Fruit fly (Drosophila melanogaster): ENCODE data around the gene Nmd3.

Nmd3 gene

DNA sequence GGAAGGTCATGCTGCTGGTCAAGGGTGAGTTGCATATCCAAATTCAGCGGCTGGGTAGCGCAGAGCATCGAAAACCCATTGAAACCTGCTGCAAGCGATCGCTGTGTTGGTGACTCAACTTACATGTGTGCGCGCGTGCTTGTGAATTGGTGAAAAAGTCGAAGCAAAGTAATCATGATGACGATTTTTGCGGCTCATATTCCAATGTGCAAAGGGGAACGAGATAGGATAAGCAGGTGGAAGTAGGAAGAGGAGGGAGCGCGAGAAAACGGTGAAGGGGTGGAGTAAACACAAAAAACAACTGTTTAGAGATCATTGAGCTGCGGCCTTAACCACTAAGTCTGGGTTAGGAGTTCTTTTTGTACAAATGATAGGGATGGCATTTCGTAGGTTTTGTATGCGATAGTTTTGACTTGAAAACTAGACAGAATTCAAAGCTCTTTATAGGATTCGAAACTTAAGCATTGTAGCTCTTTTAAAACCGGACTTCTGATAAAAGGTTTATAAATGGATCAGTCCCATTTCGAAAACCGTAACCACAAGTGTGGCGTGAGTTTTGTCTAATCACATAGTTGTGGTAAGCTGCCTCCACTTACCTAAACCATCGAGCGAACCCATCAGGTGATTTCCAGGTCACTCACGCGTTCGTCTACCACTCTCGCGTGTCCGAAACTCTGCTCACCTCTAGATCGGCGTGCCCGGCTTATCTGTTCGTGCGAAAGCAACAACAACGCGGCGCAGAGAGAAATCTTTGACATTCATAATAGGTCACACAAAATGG is 38.6 kb downstream of the Nmd3 start (continued):
- TF ChIP-seq CG7271 (tag; optimal IDR thresholded peaks at IDR 0.05): no peak
- TF ChIP-seq sd (tag; optimal IDR thresholded peaks at IDR 0.05): no peak
- TF ChIP-seq scrt (GFP tag; optimal IDR thresholded peaks at IDR 0.05): no peak
- TF ChIP-seq Camta (GFP tag; optimal IDR thresholded peaks at IDR 0.05): peak; percentile 7
- TF ChIP-seq CG6765 (GFP tag; optimal IDR thresholded peaks at IDR 0.05): peak; percentile 32
- TF ChIP-seq CG9817 (tag; optimal IDR thresholded peaks at IDR 0.05): peak; percentile 31
- TF ChIP-seq mirr (GFP tag; optimal IDR thresholded peaks at IDR 0.05): peak; percentile 23
- no peak for TF ChIP-seq Oaz (GFP tag; IDR thresholded peaks at IDR 0.05)
- no peak for TF ChIP-seq CG11093 (GFP tag; IDR thresholded peaks at IDR 0.05)
- TF ChIP-seq dpn (GFP tag; optimal IDR thresholded peaks at IDR 0.05): peak; percentile 15 to 66
- TF ChIP-seq Kr (GFP tag; optimal IDR thresholded peaks at IDR 0.05): no peak
- peak; percentile 27 for TF ChIP-seq CG15479 (GFP tag; optimal IDR thresholded peaks at IDR 0.05)
- no peak for TF ChIP-seq ash1 (GFP tag; optimal IDR thresholded peaks at IDR 0.05)
- peak; percentile 13 for TF ChIP-seq jumu (GFP tag; optimal IDR thresholded peaks at IDR 0.05)
- TF ChIP-seq nau (GFP tag; optimal IDR thresholded peaks at IDR 0.05): no peak
- peak; percentile 13 for TF ChIP-seq D (optimal IDR thresholded peaks at IDR 0.05)
- TF ChIP-seq D (GFP tag; optimal IDR thresholded peaks at IDR 0.05): no peak
- TF ChIP-seq CG4404 (GFP tag; IDR thresholded peaks at IDR 0.05): peak; percentile 37; the same call in 1 of the 2 replicates
- no peak for TF ChIP-seq psq (GFP tag; optimal IDR thresholded peaks at IDR 0.05)
- peak; percentile 49 for TF ChIP-seq Nf-YC (tag; optimal IDR thresholded peaks at IDR 0.05)
- 0 out of 2 replicates have a peak, but pooled peaks have one; percentile 20 for TF ChIP-seq wdn (GFP tag; IDR thresholded peaks at IDR 0.05)
- TF ChIP-seq CG15601 (tag; optimal IDR thresholded peaks at IDR 0.05): no peak
- peak; percentile 41 for TF ChIP-seq lab (GFP tag; optimal IDR thresholded peaks at IDR 0.05)
- TF ChIP-seq Mad (GFP tag; optimal IDR thresholded peaks at IDR 0.05): no peak
- no peak for TF ChIP-seq C15 (GFP tag; IDR thresholded peaks at IDR 0.05)
- no peak for TF ChIP-seq CG1024 (GFP tag; IDR thresholded peaks at IDR 0.05)
- TF ChIP-seq CG3838 (GFP tag; optimal IDR thresholded peaks at IDR 0.05): no peak
- no peak for TF ChIP-seq CG9609 (GFP tag; optimal IDR thresholded peaks at IDR 0.05)
- TF ChIP-seq mld (GFP tag; IDR thresholded peaks at IDR 0.05; ENCODE audit: partially characterized antibody): no peak; the same call in 2 of the 3 replicates
- peak; percentile 77; the same call in 2 of the 3 replicates for TF ChIP-seq hb (GFP tag; IDR thresholded peaks at IDR 0.05; ENCODE audit: partially characterized antibody)
- TF ChIP-seq shn (GFP tag; optimal IDR thresholded peaks at IDR 0.05): peak; percentile 22
- TF ChIP-seq CG10654 (GFP tag; optimal IDR thresholded peaks at IDR 0.05): no peak
- peak; percentile 16; the same call in 1 of the 2 replicates for TF ChIP-seq CG14441 (GFP tag; IDR thresholded peaks at IDR 0.05)
- peak; percentile 12 for TF ChIP-seq cwo (GFP tag; optimal IDR thresholded peaks at IDR 0.05)
- TF ChIP-seq CG14710 (tag; optimal IDR thresholded peaks at IDR 0.05): peak; percentile 2
- TF ChIP-seq E2f1 (GFP tag; IDR thresholded peaks at IDR 0.05): 0 out of 2 replicates have a peak, but pooled peaks have one; percentile 11
- TF ChIP-seq Dll (GFP tag; IDR thresholded peaks at IDR 0.05; ENCODE audit: partially characterized antibody): peak; percentile 90
- peak; percentile 76 for TF ChIP-seq unc-4 (GFP tag; IDR thresholded peaks at IDR 0.05; ENCODE audit: partially characterized antibody)
- TF ChIP-seq stwl (tag; optimal IDR thresholded peaks at IDR 0.05): no peak
- TF ChIP-seq Max (GFP tag; optimal IDR thresholded peaks at IDR 0.05): peak; percentile 31
- no peak for TF ChIP-seq CG18764 (GFP tag; optimal IDR thresholded peaks at IDR 0.05)
- peak; percentile 21 for TF ChIP-seq maf-S (GFP tag; optimal IDR thresholded peaks at IDR 0.05)
- TF ChIP-seq CG2712 (tag; optimal IDR thresholded peaks at IDR 0.05): peak; percentile 51
- no peak for TF ChIP-seq tup (GFP tag; optimal IDR thresholded peaks at IDR 0.05)
- TF ChIP-seq MTF-1 (GFP tag; optimal IDR thresholded peaks at IDR 0.05; ENCODE audit: borderline replicate concordance): no peak
- TF ChIP-seq tap (tag; optimal IDR thresholded peaks at IDR 0.05): no peak
- TF ChIP-seq btn (GFP tag; optimal IDR thresholded peaks at IDR 0.05): no peak
- TF ChIP-seq CG18619 (GFP tag; optimal IDR thresholded peaks at IDR 0.05): peak; percentile 27

Data from whole organism, embryonic.